Worm (Caenorhabditis elegans) whole organism, late embryonic: Measurements from ENCODE around the gene C39B10.5.

Experiments used
- ceh-19 ChIP-seq: fragments of 200-800 bp; sonication (Bioruptor generic); optimal IDR thresholded peaks from 2 replicates; lab custom pipeline; 2018; ENCODE audit warnings: mild to moderate bottlenecking, missing genetic modification characterization, missing compliant biosample characterization

C39B10.5 gene

DNA sequence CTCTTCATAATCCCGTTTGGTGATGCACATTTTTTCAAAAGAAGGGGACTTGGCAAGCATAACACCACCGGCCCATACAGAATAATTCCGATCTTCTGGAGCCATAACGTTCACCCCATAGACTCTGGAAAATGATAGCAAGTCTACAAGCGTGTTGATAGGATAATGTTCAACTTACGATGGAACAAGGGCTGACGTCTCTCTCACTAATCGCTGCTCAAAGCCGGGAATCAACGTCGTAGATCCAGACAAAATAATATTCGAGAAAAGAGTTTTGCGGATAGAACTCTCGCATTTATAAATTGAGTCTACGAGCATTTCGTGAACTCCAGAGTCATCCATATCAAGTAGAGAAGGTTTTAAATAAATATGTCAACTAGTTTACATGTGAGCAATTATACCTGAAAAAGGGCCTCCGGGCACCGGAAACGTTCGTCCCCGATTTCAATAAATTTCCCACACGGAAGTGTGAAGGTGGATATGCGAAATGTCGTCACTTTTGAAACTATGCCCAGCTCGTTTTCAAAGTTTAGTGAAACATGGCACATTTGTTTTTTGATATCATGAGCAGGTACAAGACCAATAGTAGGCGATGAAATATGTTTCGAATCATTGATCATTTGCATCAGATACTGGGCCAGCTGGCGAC, 44.9 kb downstream of the C39B10.5 start:
- no peak for TF ChIP-seq ceh-19 (GFP tag; lab: Kevin White, UChicago)
